Worm (Caenorhabditis elegans) whole organism, L4/young adult: ENCODE measurements around the gene sgk-1.

Source experiments
- dao-5 ChIP-seq: sonication (generic microtip); optimal IDR thresholded peaks from 2 replicates; lab custom pipeline; 2016; ENCODE audit warnings: missing genotype, missing genetic modification characterization, moderate library complexity, missing compliant biosample characterization
- him-1 ChIP-seq: sonication (generic microtip); optimal IDR thresholded peaks from 2 replicates; lab custom pipeline; 2016; ENCODE audit warnings: missing genotype, missing genetic modification reagents, missing genetic modification characterization, missing compliant biosample characterization

DNA sequence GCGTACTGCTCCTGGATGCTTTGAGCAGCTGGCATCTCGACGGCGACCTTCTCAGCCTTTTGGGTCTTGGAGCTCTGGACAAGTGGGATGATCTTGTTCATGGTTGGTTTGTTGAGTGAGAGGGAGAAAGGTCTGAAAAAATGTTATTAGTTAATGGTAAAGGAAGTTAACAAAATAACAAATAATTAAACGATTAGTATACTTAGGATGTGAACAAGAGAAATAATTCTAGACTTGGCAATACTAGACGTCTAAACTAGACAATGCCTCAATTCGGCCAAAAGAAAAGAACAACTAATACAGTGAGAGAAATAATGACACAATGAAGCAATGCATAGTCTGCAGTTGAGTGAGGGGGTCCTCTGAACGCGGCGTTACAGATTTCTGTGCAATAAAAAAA lies 51.4 kb downstream of the sgk-1 start, which contains the start of gene R11.4:
- TF ChIP-seq him-1 (tag; lab: Kevin White, UChicago) (no peak), dao-5 (tag; lab: Kevin White, UChicago) (no peak)
